Worm (Caenorhabditis elegans) whole organism, mixed stage, embryonic: ENCODE measurements around the gene ugt-13.

Source experiments
- nhr-237 ChIP-seq: fragments of 150-350 bp; optimal IDR thresholded peaks from 2 replicates; lab custom pipeline; 2014; ENCODE audit warnings: missing biosample characterization, missing genetic modification characterization
- nhr-28 ChIP-seq: fragments of 150-350 bp; optimal IDR thresholded peaks from 2 replicates; lab custom pipeline; 2014; ENCODE audit warnings: missing biosample characterization, missing genetic modification characterization
- nhr-76 ChIP-seq: sonication (generic microtip); optimal IDR thresholded peaks from 2 replicates; lab custom pipeline; 2017; ENCODE audit warnings: missing biosample characterization, missing genetic modification characterization

DNA sequence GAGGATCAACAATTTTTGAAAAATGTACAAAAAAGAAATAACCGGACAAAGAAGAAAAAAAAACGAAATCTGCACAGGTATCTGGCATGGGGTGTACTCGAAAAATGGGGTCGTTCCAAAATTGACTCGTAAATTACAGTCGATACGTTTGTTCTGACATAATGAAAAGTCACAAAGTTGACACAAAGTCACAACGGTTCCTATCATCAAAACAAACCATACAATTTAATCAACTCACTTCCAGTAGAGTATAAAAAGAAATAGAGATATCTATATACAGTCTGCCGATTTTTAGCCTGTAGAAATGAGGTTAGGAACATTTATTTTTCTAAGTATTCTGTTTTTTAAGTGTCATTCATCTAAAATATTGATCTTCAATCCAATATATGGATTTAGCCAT, 24.2 kb upstream of the ugt-13 start, which contains the start of gene T19H12.12:
- no peak for TF ChIP-seq nhr-237 (tag; lab: Kevin White, UChicago)
- no peak for TF ChIP-seq nhr-28
- TF ChIP-seq nhr-76 (tag; lab: Kevin White, UChicago), result no peak
